Worm (Caenorhabditis elegans) whole organism, mixed stage, embryonic: ENCODE measurements around the gene hpo-8.

Experiments used
- bed-3 ChIP-seq: fragments of 200-800 bp; sonication (Bioruptor generic); optimal IDR thresholded peaks from 3 replicates; lab custom pipeline; 2018; ENCODE audit warnings: mild to moderate bottlenecking, missing genetic modification characterization, moderate library complexity, missing compliant biosample characterization
- blmp-1 ChIP-seq: fragments of 150-350 bp; optimal IDR thresholded peaks from 2 replicates; lab custom pipeline; 2014; ENCODE audit warnings: missing biosample characterization, missing genetic modification characterization
- ceh-39 ChIP-seq: fragments of 150-350 bp; optimal IDR thresholded peaks from 2 replicates; lab custom pipeline; 2014; ENCODE audit warnings: missing biosample characterization, missing genetic modification characterization
- ceh-43 ChIP-seq: fragments of 200-800 bp; sonication (Bioruptor generic); optimal IDR thresholded peaks from 2 replicates; lab custom pipeline; 2018; ENCODE audit warnings: mild to moderate bottlenecking, missing genetic modification characterization, moderate library complexity, missing compliant biosample characterization
- ceh-83 ChIP-seq: fragments of 200-800 bp; sonication (Bioruptor generic); optimal IDR thresholded peaks from 2 replicates; lab custom pipeline; 2018; ENCODE audit warnings: mild to moderate bottlenecking, missing genetic modification characterization, missing compliant biosample characterization
- ces-1 ChIP-seq: fragments of 150-350 bp; optimal IDR thresholded peaks from 2 replicates; lab custom pipeline; 2014; ENCODE audit warnings: missing biosample characterization, missing genetic modification reagents, missing genetic modification characterization
- cnd-1 ChIP-seq: fragments of 200-800 bp; sonication (Bioruptor generic); optimal IDR thresholded peaks from 2 replicates; lab custom pipeline; 2018; ENCODE audit warnings: mild to moderate bottlenecking, missing genetic modification characterization, missing compliant biosample characterization
- drap-1 ChIP-seq: fragments of 200-800 bp; sonication (Bioruptor generic); optimal IDR thresholded peaks from 3 replicates; lab custom pipeline; 2018; ENCODE audit warnings: mild to moderate bottlenecking, missing genetic modification characterization, missing compliant biosample characterization
- elt-1 ChIP-seq: sonication (generic microtip); optimal IDR thresholded peaks from 2 replicates; lab custom pipeline; 2017; ENCODE audit warnings: missing genetic modification characterization, mild to moderate bottlenecking, missing compliant biosample characterization, antibody characterized with exemption, moderate library complexity, borderline replicate concordance; ENCODE audit not compliant: insufficient read depth
- elt-3 ChIP-seq: fragments of 150-350 bp; optimal IDR thresholded peaks from 2 replicates; lab custom pipeline; 2014; ENCODE audit warnings: missing biosample characterization, missing genetic modification characterization
- flh-1 ChIP-seq: fragments of 200-800 bp; sonication (Bioruptor generic); optimal IDR thresholded peaks from 2 replicates; lab custom pipeline; 2018; ENCODE audit warnings: mild to moderate bottlenecking, missing genetic modification characterization, moderate library complexity, missing compliant biosample characterization
- ham-2 ChIP-seq: fragments of 200-800 bp; sonication (Bioruptor generic); optimal IDR thresholded peaks from 2 replicates; lab custom pipeline; 2018; ENCODE audit warnings: mild to moderate bottlenecking, missing genetic modification characterization, missing compliant biosample characterization
- hlh-1 ChIP-seq: fragments of 150-350 bp; optimal IDR thresholded peaks from 2 replicates; lab custom pipeline; 2014; ENCODE audit warnings: missing biosample characterization, missing genetic modification reagents, missing genetic modification characterization
- lin-13 ChIP-seq: fragments of 150-350 bp; optimal IDR thresholded peaks from 2 replicates; lab custom pipeline; 2014; ENCODE audit warnings: missing biosample characterization, missing genetic modification characterization
- lin-32 ChIP-seq: fragments of 200-800 bp; sonication (Bioruptor generic); optimal IDR thresholded peaks from 2 replicates; lab custom pipeline; 2018; ENCODE audit warnings: mild to moderate bottlenecking, missing genetic modification characterization, missing compliant biosample characterization
- lsy-2 ChIP-seq: fragments of 150-350 bp; optimal IDR thresholded peaks from 2 replicates; lab custom pipeline; 2014; ENCODE audit warnings: missing biosample characterization, missing genetic modification characterization
- mab-5 ChIP-seq: fragments of 150-350 bp; optimal IDR thresholded peaks from 2 replicates; lab custom pipeline; 2014; ENCODE audit warnings: missing biosample characterization, missing genetic modification characterization
- mep-1 ChIP-seq: fragments of 150-350 bp; optimal IDR thresholded peaks from 2 replicates; lab custom pipeline; 2017; ENCODE audit warnings: missing biosample characterization, missing genetic modification reagents, missing genetic modification characterization, inconsistent platforms
- mls-2 ChIP-seq: sonication (generic microtip); optimal IDR thresholded peaks from 2 replicates; lab custom pipeline; 2016; ENCODE audit warnings: mild to moderate bottlenecking, missing genetic modification characterization, moderate library complexity, missing compliant biosample characterization
- nhr-2 ChIP-seq: fragments of 150-350 bp; optimal IDR thresholded peaks from 2 replicates; lab custom pipeline; 2014; ENCODE audit warnings: missing biosample characterization, missing genetic modification characterization
- nhr-237 ChIP-seq: fragments of 150-350 bp; optimal IDR thresholded peaks from 2 replicates; lab custom pipeline; 2014; ENCODE audit warnings: missing biosample characterization, missing genetic modification characterization
- nhr-28 ChIP-seq: fragments of 150-350 bp; optimal IDR thresholded peaks from 2 replicates; lab custom pipeline; 2014; ENCODE audit warnings: missing biosample characterization, missing genetic modification characterization
- nhr-76 ChIP-seq: sonication (generic microtip); optimal IDR thresholded peaks from 2 replicates; lab custom pipeline; 2017; ENCODE audit warnings: missing biosample characterization, missing genetic modification characterization
- pha-4 ChIP-seq: fragments of 150-350 bp; optimal IDR thresholded peaks from 2 replicates; lab custom pipeline; 2018; ENCODE audit warnings: missing biosample characterization, missing genetic modification reagents, missing genetic modification characterization
- sem-2 ChIP-seq: fragments of 200-800 bp; sonication (Bioruptor generic); optimal IDR thresholded peaks from 2 replicates; lab custom pipeline; 2018; ENCODE audit warnings: mild to moderate bottlenecking, missing genetic modification characterization, missing compliant biosample characterization
- tbx-8 ChIP-seq: fragments of 200-800 bp; sonication (Bioruptor generic); optimal IDR thresholded peaks from 2 replicates; lab custom pipeline; 2018; ENCODE audit warnings: mild to moderate bottlenecking, missing genetic modification characterization, moderate library complexity, missing compliant biosample characterization
- unc-120 ChIP-seq: sonication (generic microtip); optimal IDR thresholded peaks from 2 replicates; lab custom pipeline; 2017; ENCODE audit warnings: missing genetic modification characterization, missing compliant biosample characterization; ENCODE audit not compliant: poor library complexity, severe bottlenecking
- unc-39 ChIP-seq: fragments of 150-350 bp; optimal IDR thresholded peaks from 2 replicates; lab custom pipeline; 2014; ENCODE audit warnings: missing biosample characterization, missing genetic modification characterization
- unc-62 ChIP-seq: fragments of 150-350 bp; optimal IDR thresholded peaks from 2 replicates; lab custom pipeline; 2014; ENCODE audit warnings: missing biosample characterization, missing genetic modification reagents, missing genetic modification characterization
- zip-8 ChIP-seq: fragments of 150-350 bp; optimal IDR thresholded peaks from 2 replicates; lab custom pipeline; 2014; ENCODE audit warnings: missing biosample characterization, missing genetic modification characterization
- ztf-11 ChIP-seq: fragments of 150-350 bp; optimal IDR thresholded peaks from 2 replicates; lab custom pipeline; 2014; ENCODE audit warnings: missing biosample characterization, missing genetic modification characterization

hpo-8 gene

DNA sequence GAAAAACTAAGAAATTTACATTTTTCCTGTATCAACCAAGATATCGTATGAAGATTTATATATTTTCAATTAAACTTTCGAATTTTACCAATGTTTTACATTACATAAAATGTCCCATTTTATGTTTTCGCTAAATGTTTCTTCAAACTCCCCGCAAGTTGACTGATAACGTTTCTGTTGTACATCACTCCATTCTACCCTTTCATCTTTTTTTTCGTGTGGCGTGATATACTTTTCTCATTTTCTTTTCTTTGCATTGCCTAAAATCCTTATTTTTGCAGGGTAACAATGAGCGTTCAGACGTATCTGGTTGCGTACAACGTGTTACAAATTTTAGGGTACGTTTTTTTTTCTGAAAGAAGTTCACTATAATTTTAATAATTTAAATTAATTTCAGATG, at the start of gene hpo-8:
hpo-8 (plus strand) TSS at position 282 of the 400 bp plus-strand sequence.
- TF ChIP-seq ceh-39 (tag; lab: Kevin White, UChicago) (no peak), sem-2 (GFP tag; lab: Kevin White, UChicago) (no peak), ceh-43 (GFP tag; lab: Kevin White, UChicago) (no peak)

- no peak for TF ChIP-seq sem-2 (GFP tag; lab: Kevin White, UChicago)
- no peak for TF ChIP-seq pha-4 (tag; lab: Kevin White, UChicago)
- no peak for TF ChIP-seq lsy-2
- TF ChIP-seq ces-1 (GFP tag; lab: Kevin White, UChicago) = no peak
- no peak for TF ChIP-seq ceh-83 (GFP tag; lab: Kevin White, UChicago)
- TF ChIP-seq nhr-237 = no peak
- no peak for TF ChIP-seq flh-1
- TF ChIP-seq mab-5 (tag; lab: Kevin White, UChicago) = no peak
- TF ChIP-seq mls-2 = no peak
- no peak for TF ChIP-seq drap-1 (GFP tag; lab: Kevin White, UChicago)
- no peak for TF ChIP-seq ceh-39 (tag; lab: Kevin White, UChicago)
- no peak for TF ChIP-seq unc-62 (GFP tag; lab: Kevin White, UChicago)
- no peak for TF ChIP-seq unc-39 (tag; lab: Kevin White, UChicago)
- TF ChIP-seq nhr-2 (tag; lab: Kevin White, UChicago) = no peak
- no peak for TF ChIP-seq unc-120
- no peak for TF ChIP-seq lin-13 (tag; lab: Kevin White, UChicago)
Measured at ce11 chrV:6792565-6792964, 46.5 kb upstream of the hpo-8 start, which contains the start of gene gck-2. Gene gck-2, minus strand, starts transcription at chrV:6792665.

ce11 chrV:6792973-6793372, 46.1 kb upstream of the hpo-8 start:
- no peak for TF ChIP-seq bed-3 (GFP tag; lab: Kevin White, UChicago)
- no peak for TF ChIP-seq lin-32 (GFP tag; lab: Kevin White, UChicago)
- TF ChIP-seq, all 35 proteins: peak for 0

- no peak for TF ChIP-seq nhr-28 (tag; lab: Kevin White, UChicago)
- TF ChIP-seq flh-1 = no peak
- TF ChIP-seq nhr-76 (tag; lab: Kevin White, UChicago) = no peak
- TF ChIP-seq tbx-8 (GFP tag; lab: Kevin White, UChicago) = no peak
- TF ChIP-seq elt-1 (tag; lab: Kevin White, UChicago) = no peak
- no peak for TF ChIP-seq cnd-1 (tag; lab: Kevin White, UChicago)
- TF ChIP-seq blmp-1 = no peak
Measured at ce11 chrV:6793744-6794239, 45.3 kb upstream of the hpo-8 start, which contains the start of gene ZC404.1. Gene ZC404.1, plus strand, starts transcription at chrV:6794189.

ce11 chrV:6796264-6796663, 42.8 kb upstream of the hpo-8 start:
- no peak for TF ChIP-seq pha-4 (tag; lab: Kevin White, UChicago)
- no peak for TF ChIP-seq bed-3 (GFP tag; lab: Kevin White, UChicago)
- TF ChIP-seq unc-39 (tag; lab: Kevin White, UChicago) = no peak
- no peak for TF ChIP-seq elt-3
- no peak for TF ChIP-seq lin-32 (GFP tag; lab: Kevin White, UChicago)
- no peak for TF ChIP-seq drap-1 (GFP tag; lab: Kevin White, UChicago)
- TF ChIP-seq flh-1 = no peak
- no peak for TF ChIP-seq blmp-1
- TF ChIP-seq mep-1 (tag; lab: Kevin White, UChicago) = no peak
- TF ChIP-seq tbx-8 (GFP tag; lab: Kevin White, UChicago) = no peak
- TF ChIP-seq zip-8 (tag; lab: Kevin White, UChicago) = no peak
- TF ChIP-seq ceh-43 (GFP tag; lab: Kevin White, UChicago) = no peak
- TF ChIP-seq hlh-1 (tag; lab: Kevin White, UChicago) = no peak
- TF ChIP-seq nhr-2 (tag; lab: Kevin White, UChicago) = no peak
- TF ChIP-seq unc-120 = no peak
- no peak for TF ChIP-seq unc-62 (GFP tag; lab: Kevin White, UChicago)
- no peak for TF ChIP-seq ztf-11 (tag; lab: Kevin White, UChicago)

DNA sequence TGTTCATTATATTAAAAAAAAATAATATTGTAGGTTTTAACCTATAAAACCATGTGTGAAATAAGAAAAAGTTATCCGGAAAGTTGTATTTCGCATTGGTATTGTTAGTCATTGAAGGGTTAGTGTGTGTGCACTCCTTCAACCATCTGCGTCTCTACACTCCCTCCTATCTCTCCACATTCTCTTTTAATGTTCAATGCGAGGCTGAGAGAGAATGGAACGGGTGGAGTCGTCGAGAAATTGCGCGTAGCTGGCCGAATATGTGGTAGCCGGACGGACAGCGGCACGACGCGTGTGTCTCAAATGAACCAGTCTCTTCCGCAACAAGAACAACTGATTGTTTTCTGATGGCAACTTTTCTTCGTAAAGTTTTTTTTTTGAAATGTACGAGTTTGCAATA, 42.2 kb upstream of the hpo-8 start:
- TF ChIP-seq nhr-28 (tag; lab: Kevin White, UChicago) (no peak), mls-2 (peak; percentile 33), ham-2 (peak; percentile 46), ztf-11 (tag; lab: Kevin White, UChicago) (no peak), hlh-1 (tag; lab: Kevin White, UChicago) (peak; percentile 58), unc-120 (peak; percentile 79), cnd-1 (tag; lab: Kevin White, UChicago) (no peak), ces-1 (GFP tag; lab: Kevin White, UChicago) (peak; percentile 29)
